Worm (Caenorhabditis elegans): Measurements from ENCODE around the gene D1054.9.

DNA sequence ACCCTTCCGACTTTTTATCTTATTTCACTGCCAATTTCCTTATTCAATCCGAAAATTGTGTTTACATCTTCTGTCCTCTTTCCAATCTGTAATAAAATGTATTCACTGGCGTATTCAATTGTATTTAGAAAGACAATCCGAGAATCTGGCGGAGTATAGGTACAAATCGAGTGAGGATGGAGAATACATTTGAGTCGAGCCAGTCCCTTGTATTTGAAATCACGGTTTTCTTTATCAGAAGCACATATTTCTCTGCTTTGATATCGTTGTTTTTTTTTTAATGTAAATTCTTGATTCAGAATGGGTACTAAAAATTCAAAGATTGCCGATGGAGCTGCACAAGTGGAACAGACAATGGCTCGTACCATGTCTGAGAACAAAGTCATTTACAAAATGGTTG lies 26.8 kb downstream of the D1054.9 start, which contains the start of gene ocr-1:
- no peak for TF ChIP-seq aly-2 (tag; optimal IDR thresholded peaks at IDR 0.05)
- TF ChIP-seq nhr-237 (tag; optimal IDR thresholded peaks at IDR 0.05) = no peak
- no peak for TF ChIP-seq lin-39 (tag; optimal IDR thresholded peaks at IDR 0.05)
- TF ChIP-seq ceh-82 (tag; optimal IDR thresholded peaks at IDR 0.05) = no peak
- no peak for TF ChIP-seq snpc-4 (tag; optimal IDR thresholded peaks at IDR 0.05)
- TF ChIP-seq lin-11 (tag; optimal IDR thresholded peaks at IDR 0.05) = no peak
- no peak for TF ChIP-seq ceh-16 (tag; optimal IDR thresholded peaks at IDR 0.05)
- TF ChIP-seq skn-1 (tag; optimal IDR thresholded peaks at IDR 0.05) = no peak
- TF ChIP-seq sem-4 (tag; optimal IDR thresholded peaks at IDR 0.05) = no peak
- TF ChIP-seq mdl-1 (tag; optimal IDR thresholded peaks at IDR 0.05) = no peak
- TF ChIP-seq unc-62 (GFP tag; optimal IDR thresholded peaks at IDR 0.05) = no peak
